Worm (Caenorhabditis elegans) whole organism, L2 larva: ENCODE results near the gene nhr-54.

Experiments
- alr-1 ChIP-seq: fragments of 150-350 bp; optimal IDR thresholded peaks from 2 replicates; lab custom pipeline; 2014; ENCODE audit warnings: missing biosample characterization, missing genetic modification characterization
- aly-2 ChIP-seq: fragments of 150-350 bp; optimal IDR thresholded peaks from 2 replicates; lab custom pipeline; 2014; ENCODE audit warnings: missing biosample characterization, missing genetic modification characterization
- fos-1 ChIP-seq: fragments of 150-350 bp; optimal IDR thresholded peaks from 2 replicates; lab custom pipeline; 2014; ENCODE audit warnings: missing biosample characterization, missing genetic modification characterization
- lin-11 ChIP-seq: fragments of 150-350 bp; sonication (generic microtip); optimal IDR thresholded peaks from 2 replicates; lab custom pipeline; 2014; ENCODE audit warnings: missing biosample characterization, missing genetic modification characterization, inconsistent platforms, mixed read lengths
- lin-39 ChIP-seq: fragments of 150-350 bp; optimal IDR thresholded peaks from 2 replicates; lab custom pipeline; 2014; ENCODE audit warnings: missing biosample characterization, missing genetic modification reagents, missing genetic modification characterization
- nhr-237 ChIP-seq: fragments of 150-350 bp; optimal IDR thresholded peaks from 2 replicates; lab custom pipeline; 2014; ENCODE audit warnings: missing biosample characterization, missing genetic modification characterization
- nhr-25 ChIP-seq: fragments of 150-350 bp; sonication (generic microtip); optimal IDR thresholded peaks from 3 replicates; lab custom pipeline; 2014; ENCODE audit warnings: missing biosample characterization, missing genetic modification characterization
- nhr-6 ChIP-seq: fragments of 150-350 bp; optimal IDR thresholded peaks from 2 replicates; lab custom pipeline; 2014; ENCODE audit warnings: missing biosample characterization, missing genetic modification characterization
- skn-1 ChIP-seq: sonication (generic microtip); optimal IDR thresholded peaks from 2 replicates; lab custom pipeline; 2017; ENCODE audit warnings: missing biosample characterization, missing genetic modification characterization
- snpc-4 ChIP-seq: fragments of 150-350 bp; optimal IDR thresholded peaks from 2 replicates; lab custom pipeline; 2014; ENCODE audit warnings: missing biosample characterization, missing genetic modification characterization
- unc-62 ChIP-seq: fragments of 150-350 bp; optimal IDR thresholded peaks from 2 replicates; lab custom pipeline; 2014; ENCODE audit warnings: missing biosample characterization, missing genetic modification reagents, missing genetic modification characterization
- ztf-11 ChIP-seq: sonication (generic microtip); optimal IDR thresholded peaks from 2 replicates; lab custom pipeline; 2017; ENCODE audit warnings: missing biosample characterization, missing genetic modification characterization

DNA sequence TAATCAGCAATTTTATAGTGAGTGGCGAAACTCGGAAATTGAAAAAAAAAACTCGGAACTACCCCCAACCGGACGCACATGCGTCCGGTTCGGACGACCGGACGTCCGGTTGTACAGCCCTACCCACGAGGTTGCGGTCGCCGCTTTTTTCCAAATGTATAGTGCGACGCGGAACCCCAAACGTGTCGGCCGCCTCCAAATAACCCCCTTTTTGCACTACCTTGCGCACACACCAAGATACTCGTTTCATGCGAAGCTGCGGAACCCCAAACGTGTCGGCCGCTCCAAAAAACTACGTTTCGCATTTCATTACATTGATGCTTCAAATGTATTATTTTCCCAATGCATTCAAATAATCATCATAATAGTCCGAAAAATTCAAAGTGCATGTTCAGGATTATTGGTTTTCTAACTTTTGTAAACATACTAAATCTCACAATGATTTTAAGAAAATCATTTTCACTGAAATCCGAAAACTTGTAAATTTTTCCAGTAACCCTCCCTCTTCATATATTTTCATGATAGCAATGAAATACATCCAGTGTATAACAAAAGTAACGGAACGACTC is 33.6 kb downstream of the nhr-54 start, which contains the start of gene srw-35:
- TF ChIP-seq lin-11 (tag; lab: Kevin White, UChicago) (no peak), aly-2 (no peak), lin-39 (tag; lab: Kevin White, UChicago) (no peak), nhr-237 (no peak), fos-1 (tag; lab: Kevin White, UChicago) (no peak), ztf-11 (no peak), nhr-25 (tag; lab: Kevin White, UChicago) (no peak), unc-62 (GFP tag; lab: Kevin White, UChicago) (no peak), alr-1 (tag; lab: Kevin White, UChicago) (no peak), snpc-4 (tag; lab: Kevin White, UChicago) (no peak), skn-1 (no peak), nhr-6 (no peak)
